Worm (Caenorhabditis elegans) whole organism, L1 larva: ENCODE data around the gene Y38H6C.20.

Experiments used
- C04F5.9 ChIP-seq: sonication (generic microtip); optimal IDR thresholded peaks from 2 replicates; lab custom pipeline; 2016; ENCODE audit warnings: missing genetic modification characterization, missing compliant biosample characterization
- C34B4.2 ChIP-seq: sonication (generic microtip); optimal IDR thresholded peaks from 2 replicates; lab custom pipeline; 2017; ENCODE audit warnings: mild to moderate bottlenecking, missing genetic modification characterization, missing compliant biosample characterization
- aly-2 ChIP-seq: fragments of 150-350 bp; optimal IDR thresholded peaks from 2 replicates; lab custom pipeline; 2014; ENCODE audit warnings: missing biosample characterization, missing genetic modification characterization
- ama-1 ChIP-seq: fragments of 150-350 bp; optimal IDR thresholded peaks from 2 replicates; lab custom pipeline; 2014
- blmp-1 ChIP-seq: fragments of 150-350 bp; optimal IDR thresholded peaks from 2 replicates; lab custom pipeline; 2014; ENCODE audit warnings: missing biosample characterization, missing genetic modification characterization
- ceh-8 ChIP-seq: fragments of 200-800 bp; sonication (Bioruptor generic); optimal IDR thresholded peaks from 2 replicates; lab custom pipeline; 2018; ENCODE audit warnings: mild to moderate bottlenecking, missing genetic modification characterization, moderate library complexity, missing compliant biosample characterization
- ceh-88 ChIP-seq: fragments of 200-800 bp; sonication (Bioruptor generic); IDR thresholded peaks from 2 replicates; pipeline ENCODE4 v1.3.6; 2022; ENCODE audit warnings: missing genetic modification characterization, missing compliant biosample characterization
- ces-1 ChIP-seq: fragments of 150-350 bp; optimal IDR thresholded peaks from 2 replicates; lab custom pipeline; 2014; ENCODE audit warnings: missing biosample characterization, missing genetic modification reagents, missing genetic modification characterization
- dpl-1 ChIP-seq, 3 experiments: fragments of 150-350 bp in 2 of 3; sonication (generic microtip) in 1 of 3; optimal IDR thresholded peaks; 2 replicates each; lab custom pipeline; 2014 to 2017; ENCODE audit warnings: missing biosample characterization in 3 of 3, missing genetic modification characterization in 3 of 3, missing genetic modification reagents in 3 of 3
- dsc-1 ChIP-seq: sonication (generic microtip); optimal IDR thresholded peaks from 2 replicates; lab custom pipeline; 2016; ENCODE audit warnings: mild to moderate bottlenecking, missing genetic modification characterization, missing compliant biosample characterization
- efl-1 ChIP-seq, 4 experiments: fragments of 150-350 bp; optimal IDR thresholded peaks in 3 of 4; peaks in 1 of 4; 1 replicate in 1 of 4; 2 replicates in 3 of 4; lab custom pipeline; 2014; ENCODE audit warnings: missing biosample characterization in 2 of 4, missing genetic modification characterization in 2 of 4, missing genetic modification reagents in 2 of 4
- egl-13 ChIP-seq: sonication (generic microtip); optimal IDR thresholded peaks from 2 replicates; lab custom pipeline; 2016; ENCODE audit warnings: missing genotype, missing genetic modification reagents, missing genetic modification characterization, missing compliant biosample characterization
- ets-5 ChIP-seq: fragments of 200-800 bp; sonication (Bioruptor generic); IDR thresholded peaks from 2 replicates; pipeline ENCODE4 v1.3.6; 2022; ENCODE audit warnings: missing genetic modification characterization, missing compliant biosample characterization
- fkh-8 ChIP-seq: sonication (generic microtip); optimal IDR thresholded peaks from 2 replicates; lab custom pipeline; 2016; ENCODE audit warnings: mild to moderate bottlenecking, missing genetic modification characterization, missing compliant biosample characterization
- grh-1 ChIP-seq: fragments of 200-800 bp; sonication (Bioruptor generic); IDR thresholded peaks from 2 replicates; pipeline ENCODE4 v1.3.6; 2022; ENCODE audit warnings: missing genetic modification reagents, missing genetic modification characterization, missing compliant biosample characterization
- hpl-2 ChIP-seq: fragments of 150-350 bp; optimal IDR thresholded peaks from 2 replicates; lab custom pipeline; 2014; ENCODE audit warnings: missing biosample characterization, missing genetic modification reagents, missing genetic modification characterization
- jun-1 ChIP-seq: fragments of 150-350 bp; optimal IDR thresholded peaks from 2 replicates; lab custom pipeline; 2014; ENCODE audit warnings: missing biosample characterization, missing genetic modification reagents, missing genetic modification characterization
- lin-14 ChIP-seq: fragments of 200-800 bp; sonication (Bioruptor generic); optimal IDR thresholded peaks from 2 replicates; lab custom pipeline; 2018; ENCODE audit warnings: mild to moderate bottlenecking, missing genetic modification characterization, moderate library complexity, missing compliant biosample characterization
- lin-15B ChIP-seq: fragments of 150-350 bp; sonication (generic microtip); optimal IDR thresholded peaks from 3 replicates; lab custom pipeline; 2014; ENCODE audit warnings: missing biosample characterization, missing genetic modification characterization
- lir-3 ChIP-seq: sonication (generic microtip); optimal IDR thresholded peaks from 2 replicates; lab custom pipeline; 2016; ENCODE audit warnings: mild to moderate bottlenecking, missing genetic modification characterization, moderate library complexity, missing compliant biosample characterization; ENCODE audit not compliant: poor library complexity
- mef-2 ChIP-seq: fragments of 150-350 bp; optimal IDR thresholded peaks from 2 replicates; lab custom pipeline; 2014; ENCODE audit warnings: missing biosample characterization, missing genetic modification characterization
- mep-1 ChIP-seq: fragments of 150-350 bp; optimal IDR thresholded peaks from 2 replicates; lab custom pipeline; 2014; ENCODE audit warnings: missing biosample characterization, missing genetic modification characterization
- nhr-11 ChIP-seq: fragments of 150-350 bp; optimal IDR thresholded peaks from 2 replicates; lab custom pipeline; 2014; ENCODE audit warnings: missing biosample characterization, missing genetic modification characterization
- nhr-12 ChIP-seq: sonication (generic microtip); optimal IDR thresholded peaks from 2 replicates; lab custom pipeline; 2017; ENCODE audit warnings: missing biosample characterization, missing genetic modification characterization
- nhr-237 ChIP-seq: fragments of 150-350 bp; optimal IDR thresholded peaks from 2 replicates; lab custom pipeline; 2014; ENCODE audit warnings: missing biosample characterization, missing genetic modification characterization
- nhr-47 ChIP-seq: sonication (generic microtip); optimal IDR thresholded peaks from 2 replicates; lab custom pipeline; 2016; ENCODE audit warnings: mild to moderate bottlenecking, missing genetic modification characterization, moderate library complexity, missing compliant biosample characterization
- nhr-71 ChIP-seq: sonication (generic microtip); optimal IDR thresholded peaks from 2 replicates; lab custom pipeline; 2016; ENCODE audit warnings: mild to moderate bottlenecking, missing genetic modification characterization, moderate library complexity, missing compliant biosample characterization
- nhr-85 ChIP-seq: sonication (generic microtip); peaks from one replicate; lab custom pipeline; 2016; ENCODE audit warnings: missing genetic modification characterization, inconsistent platforms, missing compliant biosample characterization
- nhr-90 ChIP-seq: sonication (generic microtip); optimal IDR thresholded peaks from 2 replicates; lab custom pipeline; 2016; ENCODE audit warnings: mild to moderate bottlenecking, missing genetic modification characterization, missing compliant biosample characterization; ENCODE audit not compliant: poor library complexity
- pag-3 ChIP-seq: sonication (generic microtip); optimal IDR thresholded peaks from 2 replicates; lab custom pipeline; 2017; ENCODE audit warnings: missing genetic modification characterization, mild to moderate bottlenecking, missing compliant biosample characterization, antibody characterized with exemption, borderline replicate concordance; ENCODE audit not compliant: insufficient read depth
- pax-3 ChIP-seq: fragments of 200-800 bp; sonication (Bioruptor generic); optimal IDR thresholded peaks from 2 replicates; lab custom pipeline; 2018; ENCODE audit warnings: mild to moderate bottlenecking, missing genetic modification characterization, moderate library complexity, missing compliant biosample characterization
- rnt-1 ChIP-seq: sonication (generic microtip); optimal IDR thresholded peaks from 2 replicates; lab custom pipeline; 2016; ENCODE audit warnings: mild to moderate bottlenecking, missing genetic modification characterization, moderate library complexity, missing compliant biosample characterization
- snu-23 ChIP-seq: sonication (generic microtip); optimal IDR thresholded peaks from 2 replicates; lab custom pipeline; 2016; ENCODE audit warnings: missing genetic modification characterization, missing compliant biosample characterization
- sox-4 ChIP-seq: sonication (generic microtip); optimal IDR thresholded peaks from 2 replicates; lab custom pipeline; 2016; ENCODE audit warnings: missing genetic modification characterization, missing compliant biosample characterization
- sup-37 ChIP-seq: fragments of 200-800 bp; sonication (Bioruptor generic); optimal IDR thresholded peaks from 2 replicates; lab custom pipeline; 2018; ENCODE audit warnings: mild to moderate bottlenecking, missing genetic modification characterization, missing compliant biosample characterization
- swsn-7 ChIP-seq: sonication (generic microtip); optimal IDR thresholded peaks from 2 replicates; lab custom pipeline; 2016; ENCODE audit warnings: missing genetic modification characterization, missing compliant biosample characterization
- tlp-1 ChIP-seq: fragments of 150-350 bp; optimal IDR thresholded peaks from 2 replicates; lab custom pipeline; 2014; ENCODE audit warnings: missing biosample characterization, missing genetic modification characterization
- unc-130 ChIP-seq: fragments of 150-350 bp; optimal IDR thresholded peaks from 2 replicates; lab custom pipeline; 2017; ENCODE audit warnings: missing biosample characterization, missing genetic modification characterization, inconsistent platforms
- unc-62 ChIP-seq: fragments of 150-350 bp; optimal IDR thresholded peaks from 2 replicates; lab custom pipeline; 2014; ENCODE audit warnings: missing biosample characterization, missing genetic modification reagents, missing genetic modification characterization
- vab-15 ChIP-seq: sonication (generic microtip); optimal IDR thresholded peaks from 2 replicates; lab custom pipeline; 2017; ENCODE audit warnings: missing genotype, mild to moderate bottlenecking, missing genetic modification characterization, missing compliant biosample characterization
- zag-1 ChIP-seq: fragments of 150-350 bp; optimal IDR thresholded peaks from 2 replicates; lab custom pipeline; 2014; ENCODE audit warnings: missing biosample characterization, missing genetic modification characterization
- ztf-11 ChIP-seq, 2 experiments: sonication (generic microtip); optimal IDR thresholded peaks; 2 replicates each; lab custom pipeline; 2016 to 2017; ENCODE audit warnings: missing genetic modification characterization in 2 of 2, missing biosample characterization in 1 of 2, missing compliant biosample characterization in 1 of 2
- ztf-4 ChIP-seq: fragments of 150-350 bp; optimal IDR thresholded peaks from 2 replicates; lab custom pipeline; 2014; ENCODE audit warnings: missing biosample characterization, missing genetic modification characterization

Y38H6C.20 gene

DNA sequence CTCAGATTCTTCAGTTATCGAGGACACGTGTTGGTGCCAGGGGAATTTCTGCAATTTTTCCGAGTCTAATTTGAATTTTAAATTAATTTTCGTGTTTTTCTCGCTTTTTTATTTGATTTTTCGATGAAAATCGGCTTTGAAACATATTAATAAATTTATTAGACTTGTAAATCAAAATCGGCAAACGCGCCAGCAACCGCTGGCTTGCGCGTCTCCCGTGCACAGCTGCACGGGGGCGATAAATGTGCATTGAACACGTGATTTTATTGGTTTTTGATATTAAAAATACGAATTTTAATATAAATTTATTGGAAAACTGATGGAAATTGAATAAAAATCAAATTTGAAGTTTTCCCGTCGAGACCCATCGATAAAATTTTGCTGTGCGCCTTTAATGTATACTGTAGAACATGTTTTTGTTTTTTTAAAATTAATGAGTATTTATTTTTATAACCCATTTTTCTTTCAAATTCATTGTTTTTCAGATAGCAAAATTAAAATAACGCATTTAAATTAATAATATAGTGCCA lies 29.6 kb upstream of the Y38H6C.20 start, which contains the start of gene F26F2.7 (continued):
- TF ChIP-seq jun-1 (tag; lab: Kevin White, UChicago) (peak; percentile 40), pax-3 (tag; lab: Kevin White, UChicago) (peak; percentile 65), vab-15 (tag; lab: Kevin White, UChicago) (no peak), mep-1 (tag; lab: Kevin White, UChicago) (peak; percentile 94), unc-130 (tag; lab: Kevin White, UChicago) (peak; percentile 86), sox-4 (tag; lab: Kevin White, UChicago) (peak; percentile 75), nhr-85 (peak; percentile 87), ztf-11 (tag; optimal IDR thresholded peaks at IDR 0.05; lab: Kevin White, UChicago) (peak in 1 of 2 experiments; percentile 67), nhr-237 (tag; lab: Kevin White, UChicago) (no peak), fkh-8 (peak; percentile 87), ets-5 (GFP tag; lab: Robert Waterston, UW) (no peak), ama-1 (lab: Kevin White, UChicago) (no peak), lir-3 (tag; lab: Kevin White, UChicago) (no peak), sup-37 (GFP tag; lab: Kevin White, UChicago) (peak; percentile 30), dpl-1 (GFP tag; optimal IDR thresholded peaks at IDR 0.05; lab: Kevin White, UChicago) (peak; percentile 65 to 81 (median 79)), nhr-47 (tag; lab: Kevin White, UChicago) (peak; percentile 93), C04F5.9 (tag; lab: Kevin White, UChicago) (peak; percentile 64), pag-3 (tag; lab: Kevin White, UChicago) (no peak), ces-1 (no peak), hpl-2 (GFP tag; lab: Kevin White, UChicago) (no peak), ceh-8 (GFP tag; lab: Kevin White, UChicago) (peak; percentile 30), blmp-1 (tag; lab: Kevin White, UChicago) (peak; percentile 11), zag-1 (tag; lab: Kevin White, UChicago) (no peak), lin-14 (GFP tag; lab: Kevin White, UChicago) (peak; percentile 92), unc-62 (no peak), dsc-1 (tag; lab: Kevin White, UChicago) (peak; percentile 93), C34B4.2 (tag; lab: Kevin White, UChicago) (no peak), swsn-7 (peak; percentile 90), grh-1 (GFP tag; lab: Robert Waterston, UW) (peak; percentile 66; the same call in 1 of the 2 replicates), tlp-1 (tag; lab: Kevin White, UChicago) (no peak), ztf-4 (no peak), nhr-12 (tag; lab: Kevin White, UChicago) (no peak), snu-23 (peak; percentile 90), nhr-90 (tag; lab: Kevin White, UChicago) (peak; percentile 90), egl-13 (tag; lab: Kevin White, UChicago) (peak; percentile 80), nhr-11 (tag; lab: Kevin White, UChicago) (peak; percentile 69), ceh-88 (peak; percentile 70), nhr-71 (tag; lab: Kevin White, UChicago) (peak; percentile 93), aly-2 (tag; lab: Kevin White, UChicago) (no peak), rnt-1 (tag; lab: Kevin White, UChicago) (no peak), lin-15B (no peak), mef-2 (tag; lab: Kevin White, UChicago) (peak; percentile 23)

DNA sequence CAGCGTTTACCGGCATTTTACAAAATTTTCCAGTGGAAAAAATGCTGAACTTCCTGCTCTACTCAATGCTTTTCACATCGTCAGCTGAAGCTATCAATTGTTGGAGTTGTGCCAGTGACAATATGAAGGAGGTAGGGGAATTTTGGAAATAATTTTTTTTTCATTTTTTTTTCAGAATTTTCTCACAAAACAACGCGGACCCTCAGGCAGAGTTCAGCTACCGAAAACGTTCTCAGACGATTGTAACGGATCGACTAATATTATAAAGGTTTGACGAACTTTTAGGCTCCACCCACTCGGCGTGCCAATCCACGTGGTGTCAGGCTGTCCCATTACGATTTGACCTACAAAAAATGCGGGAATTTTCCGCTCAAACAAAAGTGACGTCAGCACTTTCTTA lies 28.5 kb upstream of the Y38H6C.20 start, which contains the start of gene F26F2.8:
Gene F26F2.8, plus strand, starts transcription at position 13 of the 400 bp plus-strand sequence.
- TF ChIP-seq efl-1 (optimal IDR thresholded peaks at IDR 0.05; lab: Kevin White, UChicago) (no peak), efl-1 (GFP tag; optimal IDR thresholded peaks at IDR 0.05 in 1 of 2; lab: Kevin White, UChicago) (peak in 1 of 2 experiments; percentile 66), fkh-8 (no peak)
